Worm (Caenorhabditis elegans) whole organism, mixed stage, embryonic: ENCODE results near the gene cpt-4.

Source experiments
- elt-3 ChIP-seq: fragments of 150-350 bp; optimal IDR thresholded peaks from 2 replicates; lab custom pipeline; 2014; ENCODE audit warnings: missing biosample characterization, missing genetic modification characterization
- hlh-1 ChIP-seq: fragments of 150-350 bp; optimal IDR thresholded peaks from 2 replicates; lab custom pipeline; 2014; ENCODE audit warnings: missing biosample characterization, missing genetic modification reagents, missing genetic modification characterization
- lsy-2 ChIP-seq: fragments of 150-350 bp; optimal IDR thresholded peaks from 2 replicates; lab custom pipeline; 2014; ENCODE audit warnings: missing biosample characterization, missing genetic modification characterization
- nhr-12 ChIP-seq: fragments of 150-350 bp; optimal IDR thresholded peaks from 2 replicates; lab custom pipeline; 2014; ENCODE audit warnings: missing biosample characterization, missing genetic modification characterization
- nhr-28 ChIP-seq: fragments of 150-350 bp; optimal IDR thresholded peaks from 2 replicates; lab custom pipeline; 2014; ENCODE audit warnings: missing biosample characterization, missing genetic modification characterization
- pha-4 ChIP-seq: fragments of 150-350 bp; optimal IDR thresholded peaks from 2 replicates; lab custom pipeline; 2018; ENCODE audit warnings: missing biosample characterization, missing genetic modification reagents, missing genetic modification characterization
- tbx-8 ChIP-seq: fragments of 200-800 bp; sonication (Bioruptor generic); optimal IDR thresholded peaks from 2 replicates; lab custom pipeline; 2018; ENCODE audit warnings: mild to moderate bottlenecking, missing genetic modification characterization, moderate library complexity, missing compliant biosample characterization
- unc-62 ChIP-seq: fragments of 150-350 bp; optimal IDR thresholded peaks from 2 replicates; lab custom pipeline; 2014; ENCODE audit warnings: missing biosample characterization, missing genetic modification reagents, missing genetic modification characterization

DNA sequence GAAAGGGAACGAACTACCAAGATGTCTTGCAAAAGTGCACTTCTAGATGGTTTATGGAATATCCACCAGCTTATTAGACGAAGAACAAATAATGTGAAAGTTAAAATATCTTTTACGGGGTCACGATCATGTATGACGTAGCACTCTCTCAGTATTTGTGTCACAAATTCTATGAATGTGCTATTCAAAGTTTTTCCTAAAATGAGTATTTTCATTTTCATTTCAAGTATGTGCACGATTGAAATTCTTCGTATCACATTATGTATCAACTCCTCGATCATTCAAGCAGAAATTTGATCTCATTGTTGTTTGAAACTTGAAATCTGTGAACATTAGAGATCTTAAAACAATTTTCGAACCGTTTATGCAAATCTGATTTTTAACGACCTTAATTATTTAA lies 50.0 kb downstream of the cpt-4 start:
- no peak for TF ChIP-seq pha-4 (tag; lab: Kevin White, UChicago)
- TF ChIP-seq nhr-12, result no peak
- TF ChIP-seq unc-62 (GFP tag; lab: Kevin White, UChicago), result no peak
- TF ChIP-seq elt-3 (tag; lab: Kevin White, UChicago), result no peak
- no peak for TF ChIP-seq nhr-28 (tag; lab: Kevin White, UChicago)
- TF ChIP-seq hlh-1, result no peak
- no peak for TF ChIP-seq lsy-2 (tag; lab: Kevin White, UChicago)
- no peak for TF ChIP-seq tbx-8 (GFP tag; lab: Kevin White, UChicago)
